Worm (Caenorhabditis elegans): ENCODE results near the gene clh-3.
A peak's percentile ranks its signal among the peaks of the same experiment; 100 is the strongest.

clh-3 gene

DNA sequence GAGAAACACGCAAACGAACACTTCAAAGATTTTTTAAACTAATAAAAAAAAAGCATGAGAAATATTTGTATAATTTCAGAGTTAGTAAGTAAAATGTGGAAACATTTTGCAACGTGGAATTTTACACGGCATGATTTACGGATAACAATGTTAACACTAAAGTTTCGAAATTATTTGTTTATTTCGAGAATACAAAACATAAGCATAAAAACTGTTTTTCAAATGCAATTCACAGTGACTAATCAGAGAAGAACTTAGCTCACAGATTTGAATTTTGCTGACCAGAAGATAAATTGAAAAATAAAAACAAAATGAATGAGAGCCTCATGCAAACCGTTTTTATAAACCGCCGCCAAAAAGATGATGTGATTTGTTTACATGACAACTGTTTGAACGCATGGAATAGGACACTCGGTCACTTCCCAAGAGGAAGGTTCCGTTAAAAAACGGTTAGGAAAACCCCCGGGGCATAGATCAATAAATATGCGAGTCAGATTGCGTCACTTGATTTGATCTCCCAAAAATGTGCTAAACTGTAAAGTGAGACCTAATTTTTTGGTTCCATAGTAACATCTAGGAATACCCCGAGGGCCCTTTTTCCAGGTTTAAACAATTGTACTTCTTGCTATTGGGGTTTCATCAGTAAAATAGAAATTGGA is at the start of gene clh-3:
clh-3 (minus strand) TSS at position 51 of the 659 bp plus-strand sequence.
- TF ChIP-seq hmg-11 (tag; optimal IDR thresholded peaks at IDR 0.05), result no peak
- no peak for TF ChIP-seq fos-1 (tag; optimal IDR thresholded peaks at IDR 0.05)
- no peak for TF ChIP-seq nhr-237 (tag; optimal IDR thresholded peaks at IDR 0.05)
- no peak for TF ChIP-seq nhr-25 (tag; optimal IDR thresholded peaks at IDR 0.05)
- TF ChIP-seq eor-1 (tag; optimal IDR thresholded peaks at IDR 0.05), result no peak
- TF ChIP-seq ceh-28 (tag; optimal IDR thresholded peaks at IDR 0.05), result no peak
- no peak for TF ChIP-seq elt-3 (tag; optimal IDR thresholded peaks at IDR 0.05)
- TF ChIP-seq ceh-82 (tag; optimal IDR thresholded peaks at IDR 0.05), result no peak
- no peak for TF ChIP-seq ceh-16 (tag; optimal IDR thresholded peaks at IDR 0.05)
- no peak for TF ChIP-seq egl-27 (tag; optimal IDR thresholded peaks at IDR 0.05)
- TF ChIP-seq ceh-9 (tag; optimal IDR thresholded peaks at IDR 0.05), result no peak
- no peak for TF ChIP-seq lin-15B (tag; optimal IDR thresholded peaks at IDR 0.05)
- TF ChIP-seq zag-1 (tag; optimal IDR thresholded peaks at IDR 0.05), result no peak
- no peak for TF ChIP-seq nhr-28 (tag; optimal IDR thresholded peaks at IDR 0.05)
- no peak for TF ChIP-seq snpc-4 (tag; optimal IDR thresholded peaks at IDR 0.05)
- TF ChIP-seq nhr-43 (tag; optimal IDR thresholded peaks at IDR 0.05; ENCODE audit: poor library complexity, severe bottlenecking), result no peak
- no peak for TF ChIP-seq nhr-11 (tag; optimal IDR thresholded peaks at IDR 0.05)
- TF ChIP-seq elt-1 (tag; optimal IDR thresholded peaks at IDR 0.05), result no peak

DNA sequence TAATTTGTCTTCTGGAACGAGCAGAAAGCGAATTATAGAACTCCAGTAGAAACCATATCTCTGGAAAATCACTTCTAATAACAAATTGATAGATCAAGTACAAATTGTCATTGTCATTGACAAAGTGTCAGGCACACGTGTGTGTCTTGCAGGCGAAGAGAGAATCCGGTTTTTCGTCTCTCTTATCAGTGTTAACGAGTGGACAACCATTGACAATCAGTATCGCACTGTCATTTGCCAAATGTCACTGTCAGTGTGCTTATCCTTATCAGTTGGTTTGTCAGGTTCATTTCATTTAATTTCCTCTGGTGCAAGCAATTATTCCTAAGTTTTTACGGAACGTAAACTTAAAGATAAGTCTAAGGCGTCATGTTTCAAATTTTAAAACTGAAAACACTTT is 47.8 kb upstream of the clh-3 start:
- TF ChIP-seq pqm-1 (tag; optimal IDR thresholded peaks at IDR 0.05) (peak; percentile 50), elt-1 (tag; optimal IDR thresholded peaks at IDR 0.05) (no peak), ama-1 (optimal IDR thresholded peaks at IDR 0.05) (no peak), nhr-25 (tag; optimal IDR thresholded peaks at IDR 0.05) (peak; percentile 1), lin-39 (tag; optimal IDR thresholded peaks at IDR 0.05) (no peak), mdl-1 (tag; optimal IDR thresholded peaks at IDR 0.05) (peak; percentile 3), nhr-43 (tag; optimal IDR thresholded peaks at IDR 0.05; ENCODE audit: poor library complexity, severe bottlenecking) (peak; percentile 48), elt-3 (tag; optimal IDR thresholded peaks at IDR 0.05) (peak in 1 of 3 experiments; percentile 41), egl-5 (tag; optimal IDR thresholded peaks at IDR 0.05) (no peak), ztf-4 (tag; optimal IDR thresholded peaks at IDR 0.05) (no peak), snpc-4 (tag; optimal IDR thresholded peaks at IDR 0.05) (no peak), ceh-16 (tag; optimal IDR thresholded peaks at IDR 0.05) (no peak), fkh-10 (GFP tag; optimal IDR thresholded peaks at IDR 0.05) (no peak), elt-2 (tag; optimal IDR thresholded peaks at IDR 0.05) (peak; percentile 79), R02D3.7 (tag; optimal IDR thresholded peaks at IDR 0.05) (no peak), fkh-2 (tag; optimal IDR thresholded peaks at IDR 0.05) (no peak), nhr-67 (tag; optimal IDR thresholded peaks at IDR 0.05) (no peak), nhr-23 (tag; optimal IDR thresholded peaks at IDR 0.05) (peak; percentile 32), jun-1 (tag; optimal IDR thresholded peaks at IDR 0.05) (no peak), daf-12 (tag; optimal IDR thresholded peaks at IDR 0.05) (no peak), aly-2 (tag; optimal IDR thresholded peaks at IDR 0.05) (no peak), nhr-11 (tag; optimal IDR thresholded peaks at IDR 0.05) (no peak), nhr-76 (tag; optimal IDR thresholded peaks at IDR 0.05) (no peak)

DNA sequence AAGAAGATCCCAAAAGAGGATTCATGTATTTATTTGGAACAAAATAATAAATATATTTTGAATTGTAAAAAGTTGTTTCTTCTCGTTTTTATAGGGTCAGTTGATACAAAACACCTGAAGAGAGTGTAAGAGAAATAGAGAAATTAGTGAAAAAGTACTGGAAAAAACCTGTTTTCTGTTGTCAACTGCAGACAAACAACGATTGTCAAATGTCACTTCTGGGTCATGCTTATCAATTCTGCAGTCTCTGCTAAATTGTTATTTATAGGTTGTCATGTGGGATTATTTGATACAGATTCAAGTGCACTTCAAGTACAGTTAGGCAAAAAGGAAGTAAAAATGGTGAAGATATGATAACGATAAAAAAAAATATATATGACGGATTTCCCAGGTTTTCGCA is 46.8 kb upstream of the clh-3 start:
- peak; percentile 55 for TF ChIP-seq nhr-43 (tag; optimal IDR thresholded peaks at IDR 0.05; ENCODE audit: poor library complexity, severe bottlenecking)
- peak; percentile 85 for TF ChIP-seq nhr-23 (tag; optimal IDR thresholded peaks at IDR 0.05)
- TF ChIP-seq tbx-2 (tag; optimal IDR thresholded peaks at IDR 0.05), result peak; percentile 13
- TF ChIP-seq mdl-1 (tag; optimal IDR thresholded peaks at IDR 0.05), result no peak
- TF ChIP-seq nhr-25 (tag; optimal IDR thresholded peaks at IDR 0.05), result peak; percentile 59
- TF ChIP-seq mml-1 (tag; optimal IDR thresholded peaks at IDR 0.05), result no peak

DNA sequence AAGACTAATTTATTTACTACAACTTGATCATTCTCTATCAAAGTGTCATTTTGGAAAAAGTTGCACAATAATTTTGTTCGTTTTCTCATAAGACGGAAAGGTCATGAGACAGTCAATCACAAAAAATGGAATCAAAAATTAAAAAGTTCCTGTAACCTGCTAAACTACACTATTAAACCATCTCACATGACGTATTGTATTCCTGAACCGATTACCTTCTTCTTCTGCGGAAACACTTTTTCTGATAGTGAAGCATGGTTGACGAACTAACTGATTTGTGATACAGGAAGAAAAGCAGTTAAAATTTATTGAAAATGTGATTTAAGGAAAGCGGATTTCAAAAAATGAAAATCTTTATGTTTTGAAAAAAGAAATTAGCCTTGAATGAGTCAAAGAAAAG is 44.1 kb upstream of the clh-3 start:
- TF ChIP-seq elt-2 (tag; optimal IDR thresholded peaks at IDR 0.05), result peak; percentile 14
- no peak for TF ChIP-seq lsy-12 (tag; optimal IDR thresholded peaks at IDR 0.05)

All from whole organism, L3 larva.